Worm (Caenorhabditis elegans) whole organism, L1 larva: ENCODE measurements around the gene F01E11.3.
A peak's percentile ranks its signal among the peaks of the same experiment; 100 is the strongest.

Experiments used
- F16B12.6 ChIP-seq: fragments of 150-350 bp; optimal IDR thresholded peaks from 2 replicates; lab custom pipeline; 2014; ENCODE audit warnings: missing biosample characterization, missing genetic modification characterization
- ceh-8 ChIP-seq: fragments of 200-800 bp; sonication (Bioruptor generic); optimal IDR thresholded peaks from 2 replicates; lab custom pipeline; 2018; ENCODE audit warnings: mild to moderate bottlenecking, missing genetic modification characterization, moderate library complexity, missing compliant biosample characterization
- fkh-10 ChIP-seq: sonication (generic microtip); optimal IDR thresholded peaks from 2 replicates; lab custom pipeline; 2017; ENCODE audit warnings: missing biosample characterization, missing genetic modification reagents, missing genetic modification characterization
- nhr-237 ChIP-seq: fragments of 150-350 bp; optimal IDR thresholded peaks from 2 replicates; lab custom pipeline; 2014; ENCODE audit warnings: missing biosample characterization, missing genetic modification characterization
- tbx-2 ChIP-seq: sonication (generic microtip); optimal IDR thresholded peaks from 2 replicates; lab custom pipeline; 2016; ENCODE audit warnings: missing genetic modification characterization, missing compliant biosample characterization
- unc-86 ChIP-seq: sonication (generic microtip); optimal IDR thresholded peaks from 2 replicates; lab custom pipeline; 2016; ENCODE audit warnings: missing genetic modification characterization, missing compliant biosample characterization

ce11 chrX:6958914-6959313, 8.2 kb upstream of the F01E11.3 start:
- TF ChIP-seq F16B12.6 (tag; lab: Kevin White, UChicago) (no peak), tbx-2 (tag; lab: Kevin White, UChicago) (no peak), fkh-10 (peak; percentile 33), nhr-237 (no peak), unc-86 (tag; lab: Kevin White, UChicago) (no peak), ceh-8 (GFP tag; lab: Kevin White, UChicago) (no peak)
